Worm (Caenorhabditis elegans): Measurements from ENCODE around the gene zipt-16.

ce11 chrV:11479406-11479805, 16.6 kb downstream of the zipt-16 start, which contains the start of gene T11F9.22:
- TF ChIP-seq klf-2 (GFP tag; conservative IDR thresholded peaks at IDR 0.05) (no peak), med-1 (GFP tag; optimal IDR thresholded peaks at IDR 0.05; ENCODE audit: insufficient read depth) (no peak), T22C8.4 (GFP tag; IDR thresholded peaks at IDR 0.05) (no peak), flt-1 (GFP tag; IDR thresholded peaks at IDR 0.05) (no peak), ztf-29 (GFP tag; IDR thresholded peaks at IDR 0.05) (no peak), cog-1 (tag; optimal IDR thresholded peaks at IDR 0.05) (no peak), ref-1 (GFP tag; conservative IDR thresholded peaks at IDR 0.05) (no peak), tab-1 (GFP tag; IDR thresholded peaks at IDR 0.05) (no peak)
